Fruit fly (Drosophila melanogaster) whole organism, wandering third instar larva: ENCODE measurements around the gene Glut4EF.

Experiments
- Abd-B ChIP-seq: fragments of >200 bp; optimal IDR thresholded peaks from 2 replicates; lab custom pipeline; 2017; ENCODE audit warnings: missing biosample characterization, missing genetic modification characterization
- CG32264 ChIP-seq: fragments of 200-800 bp; sonication (Bioruptor generic); optimal IDR thresholded peaks from 2 replicates; lab custom pipeline; 2016; ENCODE audit warnings: missing biosample characterization, missing genetic modification characterization
- CG9705 ChIP-seq: fragments of 200-800 bp; sonication (Bioruptor generic); optimal IDR thresholded peaks from 2 replicates; lab custom pipeline; 2018; ENCODE audit warnings: missing biosample characterization, mild to moderate bottlenecking, missing genetic modification characterization
- CrebA ChIP-seq: fragments of 200-800 bp; sonication (Bioruptor generic); optimal IDR thresholded peaks from 2 replicates; lab custom pipeline; 2016; ENCODE audit warnings: missing biosample characterization, mild to moderate bottlenecking, missing genetic modification characterization, borderline replicate concordance
- Dfd ChIP-seq: fragments of >200 bp; optimal IDR thresholded peaks from 2 replicates; lab custom pipeline; 2017; ENCODE audit warnings: missing biosample characterization, missing genetic modification characterization
- GATAd ChIP-seq: sonication (Bioruptor generic); optimal IDR thresholded peaks from 2 replicates; lab custom pipeline; 2016; ENCODE audit warnings: missing biosample characterization, missing genetic modification characterization
- HLH106 ChIP-seq: fragments of 200-800 bp; optimal IDR thresholded peaks from 3 replicates; lab custom pipeline; 2019; ENCODE audit warnings: missing biosample characterization, mild to moderate bottlenecking, missing genetic modification characterization, moderate library complexity
- Hnf4 ChIP-seq: fragments of 200-800 bp; sonication (Bioruptor generic); optimal IDR thresholded peaks from 2 replicates; lab custom pipeline; 2016; ENCODE audit warnings: missing biosample characterization, mild to moderate bottlenecking, missing genetic modification characterization
- Hr83 ChIP-seq: fragments of 200-300 bp; sonication (Bioruptor generic); optimal IDR thresholded peaks from 2 replicates; lab custom pipeline; 2016; ENCODE audit warnings: missing biosample characterization, mild to moderate bottlenecking, missing genetic modification characterization, moderate library complexity; ENCODE audit not compliant: poor library complexity, severe bottlenecking
- Jra ChIP-seq: sonication (Bioruptor generic); optimal IDR thresholded peaks from 2 replicates; lab custom pipeline; 2016; ENCODE audit warnings: missing biosample characterization, missing genetic modification characterization
- Mio ChIP-seq: sonication (Bioruptor generic); optimal IDR thresholded peaks from 2 replicates; lab custom pipeline; 2016; ENCODE audit warnings: missing biosample characterization, missing genetic modification characterization
- Myc ChIP-seq: fragments of >200 bp; optimal IDR thresholded peaks from 2 replicates; lab custom pipeline; 2017
- OdsH ChIP-seq: fragments of 200-800 bp; sonication (Bioruptor generic); optimal IDR thresholded peaks from 2 replicates; lab custom pipeline; 2016; ENCODE audit warnings: missing biosample characterization, mild to moderate bottlenecking, missing genetic modification characterization
- Rel ChIP-seq, 2 experiments: fragments of 200-800 bp; sonication (Bioruptor generic) in 1 of 2; optimal IDR thresholded peaks; 2 replicates in 1 of 2; 3 replicates in 1 of 2; lab custom pipeline; 2016 to 2019; ENCODE audit warnings: mild to moderate bottlenecking in 2 of 2, missing biosample characterization in 2 of 2, missing genetic modification characterization in 2 of 2, moderate library complexity in 1 of 2
- Sp1 ChIP-seq: fragments of 200-800 bp; sonication (Bioruptor generic); optimal IDR thresholded peaks from 3 replicates; lab custom pipeline; 2019; ENCODE audit warnings: missing biosample characterization, mild to moderate bottlenecking, missing genetic modification characterization, moderate library complexity
- Vsx2 ChIP-seq: fragments of 200-300, 225-300 bp; sonication (Bioruptor generic); optimal IDR thresholded peaks from 2 replicates; lab custom pipeline; 2018; ENCODE audit warnings: missing biosample characterization, missing genetic modification characterization; ENCODE audit not compliant: partially characterized antibody
- br ChIP-seq: fragments of 200-800 bp; sonication (Bioruptor generic); optimal IDR thresholded peaks from 2 replicates; lab custom pipeline; 2016; ENCODE audit warnings: missing biosample characterization, missing genetic modification characterization
- brk ChIP-seq: fragments of 200-800 bp; sonication (Bioruptor generic); optimal IDR thresholded peaks from 2 replicates; lab custom pipeline; 2016; ENCODE audit warnings: missing biosample characterization, mild to moderate bottlenecking, missing genetic modification characterization
- dmrt93B ChIP-seq: fragments of 200-800 bp; sonication (Bioruptor generic); optimal IDR thresholded peaks from 2 replicates; lab custom pipeline; 2018; ENCODE audit warnings: missing biosample characterization, mild to moderate bottlenecking, missing genetic modification characterization
- dsf ChIP-seq: sonication (Bioruptor generic); optimal IDR thresholded peaks from 2 replicates; lab custom pipeline; 2016; ENCODE audit warnings: missing biosample characterization, missing genetic modification characterization, borderline replicate concordance
- ey ChIP-seq: fragments of 200-800 bp; sonication (Bioruptor generic); optimal IDR thresholded peaks from 2 replicates; lab custom pipeline; 2016; ENCODE audit warnings: missing biosample characterization, missing genetic modification characterization
- fru ChIP-seq: fragments of 200-800 bp; sonication (Bioruptor generic); optimal IDR thresholded peaks from 3 replicates; lab custom pipeline; 2016; ENCODE audit warnings: missing biosample characterization, mild to moderate bottlenecking, missing genetic modification characterization
- h ChIP-seq: fragments of 200-800 bp; sonication (Bioruptor generic); optimal IDR thresholded peaks from 3 replicates; lab custom pipeline; 2016; ENCODE audit warnings: missing biosample characterization, mild to moderate bottlenecking, missing genetic modification characterization
- jim ChIP-seq: fragments of 175-275, 200-325 bp; sonication (Bioruptor generic); optimal IDR thresholded peaks from 2 replicates; lab custom pipeline; 2016; ENCODE audit warnings: missing biosample characterization, mild to moderate bottlenecking, missing genetic modification characterization
- lola ChIP-seq: fragments of >200 bp; optimal IDR thresholded peaks from 2 replicates; lab custom pipeline; 2017; ENCODE audit warnings: missing biosample characterization, missing genetic modification characterization
- pan ChIP-seq: fragments of >200 bp; optimal IDR thresholded peaks from 2 replicates; lab custom pipeline; 2017
- psq ChIP-seq: fragments of 200-800 bp; sonication (Bioruptor generic); optimal IDR thresholded peaks from 3 replicates; lab custom pipeline; 2017; ENCODE audit warnings: missing biosample characterization, mild to moderate bottlenecking, missing genetic modification characterization, moderate library complexity
- rgr ChIP-seq: fragments of 200-800 bp; sonication (Bioruptor generic); optimal IDR thresholded peaks from 3 replicates; lab custom pipeline; 2016; ENCODE audit warnings: missing biosample characterization, mild to moderate bottlenecking, missing genetic modification characterization
- sv ChIP-seq: fragments of 200-800 bp; sonication (Bioruptor generic); optimal IDR thresholded peaks from 3 replicates; lab custom pipeline; 2016; ENCODE audit warnings: missing biosample characterization, missing genetic modification characterization
- usp ChIP-seq: fragments of >200 bp; optimal IDR thresholded peaks from 2 replicates; lab custom pipeline; 2017; ENCODE audit warnings: missing biosample characterization, missing genetic modification characterization

Glut4EF gene

dm6 chr3R:9937605-9938004 is 63.1 kb downstream of the Glut4EF start:
- TF ChIP-seq HLH106 (tag; lab: Kevin White, UChicago): no peak
- no peak for TF ChIP-seq Hnf4 (GFP tag; lab: Kevin White, UChicago)
- no peak for TF ChIP-seq Dfd (GFP tag; lab: Kevin White, UChicago)
- TF ChIP-seq CrebA (GFP tag; lab: Kevin White, UChicago): no peak
- no peak for TF ChIP-seq psq (GFP tag; lab: Kevin White, UChicago)
- TF ChIP-seq Myc (lab: Kevin White, UChicago): no peak
- TF ChIP-seq fru: no peak
- no peak for TF ChIP-seq dmrt93B
- TF ChIP-seq lola (GFP tag; lab: Kevin White, UChicago): no peak
- no peak for TF ChIP-seq rgr
- TF ChIP-seq usp (GFP tag; lab: Kevin White, UChicago): no peak
- no peak for TF ChIP-seq pan (lab: Kevin White, UChicago)
- no peak for TF ChIP-seq Abd-B (GFP tag; lab: Kevin White, UChicago)
- no peak for TF ChIP-seq Sp1 (GFP tag; lab: Kevin White, UChicago)
- TF ChIP-seq sv (GFP tag; lab: Kevin White, UChicago): no peak
- no peak for TF ChIP-seq dsf (GFP tag; lab: Kevin White, UChicago)
- no peak for TF ChIP-seq Hr83 (GFP tag; lab: Kevin White, UChicago)
- no peak for TF ChIP-seq Jra (GFP tag; lab: Kevin White, UChicago)

DNA sequence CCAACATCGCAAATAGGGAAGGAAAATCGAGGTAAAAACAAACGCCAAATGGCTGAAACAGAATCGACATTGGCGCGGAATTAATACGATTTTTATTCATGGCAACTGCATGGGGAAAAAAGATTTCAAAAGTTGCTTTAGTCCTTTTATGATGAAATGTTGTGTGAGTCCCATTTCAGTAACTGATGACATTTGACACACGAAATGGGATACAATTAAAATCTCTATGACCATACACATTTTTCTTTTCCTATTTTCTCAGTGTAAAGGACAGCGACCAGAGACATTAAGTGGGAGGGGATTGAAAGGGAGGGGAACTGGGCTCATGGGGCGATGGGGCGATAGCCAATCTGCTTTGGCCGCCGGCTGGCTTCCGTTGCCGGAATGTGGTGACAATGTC is 64.0 kb downstream of the Glut4EF start:
- TF ChIP-seq lola (GFP tag; lab: Kevin White, UChicago): no peak
- no peak for TF ChIP-seq jim (GFP tag; lab: Kevin White, UChicago)
- no peak for TF ChIP-seq OdsH (GFP tag; lab: Kevin White, UChicago)
- TF ChIP-seq Vsx2 (GFP tag; lab: Kevin White, UChicago): no peak
- TF ChIP-seq ey (GFP tag; lab: Kevin White, UChicago): no peak
- no peak for TF ChIP-seq CG32264 (GFP tag; lab: Kevin White, UChicago)
- no peak for TF ChIP-seq Rel (GFP tag; optimal IDR thresholded peaks at IDR 0.05; lab: Kevin White, UChicago)
- TF ChIP-seq Rel (tag; optimal IDR thresholded peaks at IDR 0.05; lab: Kevin White, UChicago): no peak
- TF ChIP-seq CG9705 (GFP tag; lab: Kevin White, UChicago): no peak

DNA sequence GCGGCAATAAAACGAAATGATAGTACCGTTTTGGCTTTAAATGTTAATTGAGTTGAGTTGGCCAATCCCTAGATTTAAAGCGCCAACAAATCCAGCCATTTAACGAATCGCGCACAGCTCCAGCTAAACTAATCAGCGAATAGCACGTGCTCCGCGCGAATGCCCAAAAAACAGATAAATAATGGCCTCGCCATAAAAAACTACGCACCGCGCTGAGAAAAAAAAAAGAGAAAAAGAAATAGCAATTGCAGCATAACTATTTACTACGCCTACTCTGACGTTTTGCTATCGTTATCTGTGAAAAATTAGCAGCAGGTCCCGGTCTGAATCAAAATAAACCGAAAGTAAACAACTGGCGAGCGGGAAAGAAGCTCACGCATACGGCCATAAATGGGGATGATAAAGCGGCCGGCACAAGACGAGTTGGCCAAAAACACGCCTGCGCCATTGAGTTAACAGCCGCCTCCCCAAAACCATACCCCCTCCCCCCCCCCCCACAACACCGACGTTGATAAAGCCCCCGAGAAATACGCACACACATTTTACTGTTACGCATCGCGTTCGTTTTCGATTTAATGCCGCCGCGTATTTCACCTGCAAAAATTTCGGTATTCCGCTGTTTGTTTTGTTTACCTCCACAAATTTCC is 65.0 kb downstream of the Glut4EF start:
- TF ChIP-seq Sp1 (GFP tag; lab: Kevin White, UChicago) (no peak), Rel (GFP tag; optimal IDR thresholded peaks at IDR 0.05; lab: Kevin White, UChicago) (no peak), Rel (tag; optimal IDR thresholded peaks at IDR 0.05; lab: Kevin White, UChicago) (peak; percentile 87)

- peak; percentile 59 for TF ChIP-seq h
- peak; percentile 40 for TF ChIP-seq Sp1 (GFP tag; lab: Kevin White, UChicago)
- TF ChIP-seq usp (GFP tag; lab: Kevin White, UChicago): no peak
- TF ChIP-seq Rel (GFP tag; optimal IDR thresholded peaks at IDR 0.05; lab: Kevin White, UChicago): peak; percentile 25
- peak; percentile 65 for TF ChIP-seq Rel (tag; optimal IDR thresholded peaks at IDR 0.05; lab: Kevin White, UChicago)
- TF ChIP-seq CrebA (GFP tag; lab: Kevin White, UChicago): peak; percentile 94
- peak; percentile 78 for TF ChIP-seq jim (GFP tag; lab: Kevin White, UChicago)
- no peak for TF ChIP-seq Mio (GFP tag; lab: Kevin White, UChicago)
- TF ChIP-seq rgr: peak; percentile 40
- no peak for TF ChIP-seq GATAd (GFP tag; lab: Kevin White, UChicago)
- TF ChIP-seq CG9705 (GFP tag; lab: Kevin White, UChicago): no peak
- TF ChIP-seq CG32264 (GFP tag; lab: Kevin White, UChicago): no peak
- TF ChIP-seq Hnf4 (GFP tag; lab: Kevin White, UChicago): peak; percentile 34
- TF ChIP-seq Abd-B (GFP tag; lab: Kevin White, UChicago): no peak
- no peak for TF ChIP-seq dsf (GFP tag; lab: Kevin White, UChicago)
- peak; percentile 5 for TF ChIP-seq br (GFP tag; lab: Kevin White, UChicago)
- TF ChIP-seq brk (GFP tag; lab: Kevin White, UChicago): peak; percentile 9
Measured at dm6 chr3R:9940565-9941258, 66.2 kb downstream of the Glut4EF start.
